Fruit fly (Drosophila melanogaster): ENCODE data around the gene NUCB1.

Gene NUCB1

DNA sequence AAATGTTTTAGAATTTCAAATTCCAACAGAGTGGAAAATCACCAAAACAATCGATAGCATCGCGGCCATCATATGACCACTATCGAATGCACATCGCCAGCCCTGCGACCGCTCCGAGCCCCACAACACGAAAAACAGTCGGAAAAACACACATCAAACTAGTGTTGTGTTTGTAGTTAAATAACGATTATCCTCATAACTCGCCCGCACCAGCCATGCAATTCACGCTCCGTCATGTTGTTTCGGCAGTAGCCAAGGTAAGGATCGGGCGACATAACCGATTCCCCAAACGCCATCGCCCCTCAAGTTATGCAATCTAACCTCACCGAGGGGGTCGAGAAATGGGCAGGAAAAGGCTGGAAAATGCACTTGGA lies 44.9 kb upstream of the NUCB1 start (continued):
- TF ChIP-seq tna (GFP tag; IDR thresholded peaks at IDR 0.05; ENCODE audit: partially characterized antibody) (peak; percentile 72), MESR4 (GFP tag; optimal IDR thresholded peaks at IDR 0.05) (peak; percentile 95), CG7357 (GFP tag; IDR thresholded peaks at IDR 0.05) (no peak), HLH3B (GFP tag; IDR thresholded peaks at IDR 0.05) (no peak), CG1529 (GFP tag; optimal IDR thresholded peaks at IDR 0.05) (no peak), gro (GFP tag; optimal IDR thresholded peaks at IDR 0.05) (no peak), CG16813 (GFP tag; IDR thresholded peaks at IDR 0.05; ENCODE audit: partially characterized antibody) (peak; percentile 67), Kr (GFP tag; optimal IDR thresholded peaks at IDR 0.05) (no peak), jigr1 (GFP tag; IDR thresholded peaks at IDR 0.05) (no peak), Deaf1 (tag; optimal IDR thresholded peaks at IDR 0.05) (peak; percentile 36), gsb (GFP tag; IDR thresholded peaks at IDR 0.05) (no peak), CG3847 (GFP tag; IDR thresholded peaks at IDR 0.05) (peak; percentile 35; the same call in 1 of the 2 replicates), chn (GFP tag; optimal IDR thresholded peaks at IDR 0.05) (peak; percentile 29), zen2 (GFP tag; IDR thresholded peaks at IDR 0.05; ENCODE audit: partially characterized antibody) (peak; percentile 65), CG9797 (GFP tag; optimal IDR thresholded peaks at IDR 0.05) (no peak), NC2α (GFP tag; optimal IDR thresholded peaks at IDR 0.05) (no peak), btn (GFP tag; optimal IDR thresholded peaks at IDR 0.05) (no peak), CG2129 (GFP tag; IDR thresholded peaks at IDR 0.05; ENCODE audit: partially characterized antibody) (peak; percentile 54), Stat92E (GFP tag; optimal IDR thresholded peaks at IDR 0.05) (no peak), Ets65A (GFP tag) (no peak), lmd (GFP tag; IDR thresholded peaks at IDR 0.05) (no peak; the same call in 1 of the 2 replicates), ranshi (GFP tag; IDR thresholded peaks at IDR 0.05) (no peak), p53 (GFP tag; optimal IDR thresholded peaks at IDR 0.05) (no peak), Chrac-16 (GFP tag; optimal IDR thresholded peaks at IDR 0.05) (no peak), CG6654 (GFP tag; optimal IDR thresholded peaks at IDR 0.05) (no peak), CG15269 (tag; optimal IDR thresholded peaks at IDR 0.05) (no peak), CG4328 (GFP tag; optimal IDR thresholded peaks at IDR 0.05) (no peak), CG3838 (GFP tag; optimal IDR thresholded peaks at IDR 0.05) (no peak), Bgb (GFP tag; IDR thresholded peaks at IDR 0.05; ENCODE audit: partially characterized antibody) (peak; percentile 76), nmo (GFP tag; optimal IDR thresholded peaks at IDR 0.05) (no peak), Gsc (GFP tag; IDR thresholded peaks at IDR 0.05) (no peak), corto (GFP tag; optimal IDR thresholded peaks at IDR 0.05) (no peak), pfk (GFP tag; optimal IDR thresholded peaks at IDR 0.05) (no peak), tin (GFP tag; optimal IDR thresholded peaks at IDR 0.05) (no peak), lab (GFP tag; optimal IDR thresholded peaks at IDR 0.05) (no peak), slbo (GFP tag; IDR thresholded peaks at IDR 0.05) (peak; percentile 57; the same call in 1 of the 2 replicates), Hr78 (GFP tag; optimal IDR thresholded peaks at IDR 0.05) (no peak), CG7987 (GFP tag; optimal IDR thresholded peaks at IDR 0.05) (no peak), ttk (GFP tag; IDR thresholded peaks at IDR 0.05) (no peak), Dbx (GFP tag; IDR thresholded peaks at IDR 0.05) (peak; percentile 6; the same call in 1 of the 3 replicates), CG17361 (GFP tag; IDR thresholded peaks at IDR 0.05) (no peak), jumu (GFP tag; optimal IDR thresholded peaks at IDR 0.05) (no peak), D19B (GFP tag; optimal IDR thresholded peaks at IDR 0.05) (no peak), CG1792 (GFP tag; optimal IDR thresholded peaks at IDR 0.05) (no peak), sima (GFP tag; optimal IDR thresholded peaks at IDR 0.05) (no peak), sr (GFP tag; IDR thresholded peaks at IDR 0.05) (no peak), caup (GFP tag; optimal IDR thresholded peaks at IDR 0.05; ENCODE audit: severe bottlenecking) (no peak), HLH54F (GFP tag; optimal IDR thresholded peaks at IDR 0.05) (no peak), Hr3 (GFP tag; optimal IDR thresholded peaks at IDR 0.05) (no peak), Elba2 (GFP tag; optimal IDR thresholded peaks at IDR 0.05) (no peak), vvl (GFP tag; IDR thresholded peaks at IDR 0.05) (no peak; the same call in 1 of the 2 replicates)

All from whole organism, embryonic.